Worm (Caenorhabditis elegans): ENCODE results near the gene gcy-29.

Gene gcy-29

ce11 chrII:14592629-14593028 is 44.0 kb upstream of the gcy-29 start:
- TF ChIP-seq lin-14 (GFP tag; optimal IDR thresholded peaks at IDR 0.05) (peak; percentile 37), nhr-90 (tag; optimal IDR thresholded peaks at IDR 0.05; ENCODE audit: poor library complexity) (no peak), ama-1 (optimal IDR thresholded peaks at IDR 0.05) (no peak), nhr-11 (tag; optimal IDR thresholded peaks at IDR 0.05) (peak; percentile 38)

- TF ChIP-seq nhr-20 (tag; optimal IDR thresholded peaks at IDR 0.05): peak; percentile 12
- peak; percentile 61 for TF ChIP-seq nhr-71 (tag; optimal IDR thresholded peaks at IDR 0.05)
- TF ChIP-seq sox-4 (tag; optimal IDR thresholded peaks at IDR 0.05): peak; percentile 1
- TF ChIP-seq nhr-47 (tag; optimal IDR thresholded peaks at IDR 0.05): peak; percentile 45
- no peak for TF ChIP-seq mab-9 (GFP tag; IDR thresholded peaks at IDR 0.05)
- peak; percentile 79 for TF ChIP-seq fkh-8 (tag; optimal IDR thresholded peaks at IDR 0.05)
- peak; percentile 18 for TF ChIP-seq swsn-7 (tag; optimal IDR thresholded peaks at IDR 0.05)
- no peak for TF ChIP-seq unc-86 (tag; optimal IDR thresholded peaks at IDR 0.05)
These were observed 43.1 kb upstream of the gcy-29 start, which contains the start of gene C01G12.7 for ce11 chrII:14591699-14592098. Gene C01G12.7, minus strand, starts transcription at chrII:14591893.

- TF ChIP-seq pax-3 (tag; optimal IDR thresholded peaks at IDR 0.05): no peak
- TF ChIP-seq fkh-10 (GFP tag; optimal IDR thresholded peaks at IDR 0.05): no peak
- no peak for TF ChIP-seq hlh-4 (tag; optimal IDR thresholded peaks at IDR 0.05)
- TF ChIP-seq egl-27 (tag; optimal IDR thresholded peaks at IDR 0.05): no peak
- TF ChIP-seq xbp-1 (tag; optimal IDR thresholded peaks at IDR 0.05): no peak
- TF ChIP-seq efl-3 (GFP tag; optimal IDR thresholded peaks at IDR 0.05): no peak
- no peak for TF ChIP-seq ces-1 (GFP tag; optimal IDR thresholded peaks at IDR 0.05)
- no peak for TF ChIP-seq lir-3 (tag; optimal IDR thresholded peaks at IDR 0.05; ENCODE audit: poor library complexity)
- TF ChIP-seq ztf-4 (tag; optimal IDR thresholded peaks at IDR 0.05): no peak
- no peak for TF ChIP-seq ceh-63 (GFP tag; optimal IDR thresholded peaks at IDR 0.05)
- TF ChIP-seq ztf-11 (tag; optimal IDR thresholded peaks at IDR 0.05): no peak
- no peak for TF ChIP-seq skn-1 (tag; optimal IDR thresholded peaks at IDR 0.05)
- no peak for TF ChIP-seq sptf-1 (tag; optimal IDR thresholded peaks at IDR 0.05)
These were observed 39.6 kb upstream of the gcy-29 start, which contains the start of gene nspb-10 for ce11 chrII:14588162-14588561. Gene nspb-10, minus strand, starts transcription at chrII:14588262.

ce11 chrII:14587407-14587806 is 38.8 kb upstream of the gcy-29 start, which contains the start of gene C01G12.5:
Gene C01G12.5, minus strand, starts transcription at chrII:14587507.
- TF ChIP-seq C04F5.9 (tag; optimal IDR thresholded peaks at IDR 0.05) (no peak), pag-3 (tag; optimal IDR thresholded peaks at IDR 0.05; ENCODE audit: borderline replicate concordance, insufficient read depth) (no peak), fos-1 (tag; optimal IDR thresholded peaks at IDR 0.05) (no peak), nhr-84 (tag; optimal IDR thresholded peaks at IDR 0.05) (no peak), ceh-90 (tag; optimal IDR thresholded peaks at IDR 0.05) (no peak), nhr-85 (tag) (no peak), mep-1 (tag; optimal IDR thresholded peaks at IDR 0.05) (no peak)

ce11 chrII:14582206-14582605 is 33.6 kb upstream of the gcy-29 start, which contains the start of gene C01G12.3:
Gene C01G12.3, minus strand, starts transcription at chrII:14582306.
- no peak for TF ChIP-seq sup-37 (GFP tag; optimal IDR thresholded peaks at IDR 0.05)
- TF ChIP-seq irx-1 (tag; optimal IDR thresholded peaks at IDR 0.05): no peak
- TF ChIP-seq lin-13 (GFP tag; optimal IDR thresholded peaks at IDR 0.05): no peak
- no peak for TF ChIP-seq hlh-4 (tag; optimal IDR thresholded peaks at IDR 0.05)
- no peak for TF ChIP-seq blmp-1 (tag; optimal IDR thresholded peaks at IDR 0.05)
- no peak for TF ChIP-seq nhr-47 (tag; optimal IDR thresholded peaks at IDR 0.05)
- TF ChIP-seq grh-1 (GFP tag; IDR thresholded peaks at IDR 0.05): no peak
- no peak for TF ChIP-seq nhr-76 (tag; optimal IDR thresholded peaks at IDR 0.05)
- no peak for TF ChIP-seq tbx-2 (tag; optimal IDR thresholded peaks at IDR 0.05)
- no peak for TF ChIP-seq nhr-11 (tag; optimal IDR thresholded peaks at IDR 0.05)
- no peak for TF ChIP-seq ceh-63 (GFP tag; optimal IDR thresholded peaks at IDR 0.05)
- no peak for TF ChIP-seq zag-1 (tag; optimal IDR thresholded peaks at IDR 0.05)
- no peak for TF ChIP-seq lsy-2 (tag; optimal IDR thresholded peaks at IDR 0.05)
- TF ChIP-seq aly-2 (tag; optimal IDR thresholded peaks at IDR 0.05): no peak
- no peak for TF ChIP-seq swsn-7 (tag; optimal IDR thresholded peaks at IDR 0.05)
- TF ChIP-seq snpc-4 (tag; optimal IDR thresholded peaks at IDR 0.05): no peak
- TF ChIP-seq aha-1 (tag; optimal IDR thresholded peaks at IDR 0.05): no peak
- TF ChIP-seq dpl-1 (GFP tag; optimal IDR thresholded peaks at IDR 0.05): no peak
- TF ChIP-seq C04F5.9 (tag; optimal IDR thresholded peaks at IDR 0.05): no peak
- TF ChIP-seq lin-35 (GFP tag; optimal IDR thresholded peaks at IDR 0.05): no peak
